Worm (Caenorhabditis elegans) whole organism, L2 larva: ENCODE measurements around the gene M05D6.1.

Experiments used
- C34F6.9 ChIP-seq: fragments of 150-350 bp; optimal IDR thresholded peaks from 2 replicates; lab custom pipeline; 2014; ENCODE audit warnings: missing biosample characterization, missing genetic modification characterization
- F13H6.1 ChIP-seq: sonication (generic microtip); optimal IDR thresholded peaks from 2 replicates; lab custom pipeline; 2016; ENCODE audit warnings: missing genetic modification characterization, missing compliant biosample characterization
- R02D3.7 ChIP-seq: fragments of 150-350 bp; optimal IDR thresholded peaks from 2 replicates; lab custom pipeline; 2014; ENCODE audit warnings: missing biosample characterization, missing genetic modification characterization
- Y55F3AM.14 ChIP-seq: fragments of 200-800 bp; sonication (Bioruptor generic); optimal IDR thresholded peaks from 2 replicates; lab custom pipeline; 2018; ENCODE audit warnings: mild to moderate bottlenecking, missing genetic modification characterization, missing compliant biosample characterization
- ZK546.5 ChIP-seq: sonication (generic microtip); optimal IDR thresholded peaks from 2 replicates; lab custom pipeline; 2017; ENCODE audit warnings: missing biosample characterization, missing genetic modification characterization
- alr-1 ChIP-seq: fragments of 150-350 bp; optimal IDR thresholded peaks from 2 replicates; lab custom pipeline; 2014; ENCODE audit warnings: missing biosample characterization, missing genetic modification characterization
- aly-2 ChIP-seq: fragments of 150-350 bp; optimal IDR thresholded peaks from 2 replicates; lab custom pipeline; 2014; ENCODE audit warnings: missing biosample characterization, missing genetic modification characterization
- ama-1 ChIP-seq: fragments of 150-350 bp; optimal IDR thresholded peaks from 2 replicates; lab custom pipeline; 2018; ENCODE audit warnings: inconsistent platforms
- blmp-1 ChIP-seq: sonication (generic microtip); optimal IDR thresholded peaks from 2 replicates; lab custom pipeline; 2017; ENCODE audit warnings: missing genetic modification characterization, mild to moderate bottlenecking, missing compliant biosample characterization, antibody characterized with exemption, moderate library complexity; ENCODE audit not compliant: insufficient read depth
- ceh-16 ChIP-seq: fragments of 150-350 bp; optimal IDR thresholded peaks from 2 replicates; lab custom pipeline; 2014; ENCODE audit warnings: missing biosample characterization, missing genetic modification characterization
- ceh-82 ChIP-seq: fragments of 150-350 bp; optimal IDR thresholded peaks from 2 replicates; lab custom pipeline; 2014; ENCODE audit warnings: missing biosample characterization, missing genetic modification characterization
- crh-2 ChIP-seq: sonication (generic microtip); optimal IDR thresholded peaks from 2 replicates; lab custom pipeline; 2017; ENCODE audit warnings: missing biosample characterization, missing genetic modification characterization
- dmd-4 ChIP-seq: sonication (generic microtip); optimal IDR thresholded peaks from 2 replicates; lab custom pipeline; 2017; ENCODE audit warnings: missing biosample characterization, missing genetic modification characterization
- egl-27 ChIP-seq: sonication (generic microtip); optimal IDR thresholded peaks from 3 replicates; lab custom pipeline; 2017; ENCODE audit warnings: missing biosample characterization, missing genetic modification reagents, missing genetic modification characterization
- elt-1 ChIP-seq: fragments of 150-350 bp; optimal IDR thresholded peaks from 2 replicates; lab custom pipeline; 2014; ENCODE audit warnings: missing biosample characterization, missing genetic modification characterization
- elt-3 ChIP-seq: sonication (generic microtip); optimal IDR thresholded peaks from 2 replicates; lab custom pipeline; 2017; ENCODE audit warnings: missing biosample characterization, missing genetic modification characterization
- fos-1 ChIP-seq: fragments of 150-350 bp; optimal IDR thresholded peaks from 2 replicates; lab custom pipeline; 2014; ENCODE audit warnings: missing biosample characterization, missing genetic modification characterization
- gmeb-1 ChIP-seq: fragments of 150-350 bp; optimal IDR thresholded peaks from 2 replicates; lab custom pipeline; 2014; ENCODE audit warnings: missing biosample characterization, missing genetic modification characterization
- lin-11 ChIP-seq: fragments of 150-350 bp; sonication (generic microtip); optimal IDR thresholded peaks from 2 replicates; lab custom pipeline; 2014; ENCODE audit warnings: missing biosample characterization, missing genetic modification characterization, inconsistent platforms, mixed read lengths
- lin-13 ChIP-seq: fragments of 150-350 bp; optimal IDR thresholded peaks from 2 replicates; lab custom pipeline; 2014; ENCODE audit warnings: missing biosample characterization, missing genetic modification reagents, missing genetic modification characterization
- lsy-2 ChIP-seq, 2 experiments: fragments of 150-350 bp in 1 of 2; sonication (generic microtip) in 1 of 2; optimal IDR thresholded peaks; 2 replicates each; lab custom pipeline; 2014 to 2017; ENCODE audit warnings: missing biosample characterization in 2 of 2, missing genetic modification characterization in 2 of 2
- mab-5 ChIP-seq: fragments of 150-350 bp; optimal IDR thresholded peaks from 2 replicates; lab custom pipeline; 2014; ENCODE audit warnings: missing biosample characterization, missing genetic modification characterization
- mbf-1 ChIP-seq: sonication (generic microtip); optimal IDR thresholded peaks from 2 replicates; lab custom pipeline; 2017; ENCODE audit warnings: missing biosample characterization, missing genetic modification characterization
- mdl-1 ChIP-seq, 2 experiments: fragments of 150-350 bp in 1 of 2; sonication (generic microtip) in 1 of 2; optimal IDR thresholded peaks; 2 replicates each; lab custom pipeline; 2017; ENCODE audit warnings: missing biosample characterization in 2 of 2, missing genetic modification characterization in 2 of 2
- nhr-11 ChIP-seq: fragments of 150-350 bp; optimal IDR thresholded peaks from 2 replicates; lab custom pipeline; 2014; ENCODE audit warnings: missing biosample characterization, missing genetic modification characterization
- nhr-12 ChIP-seq: fragments of 150-350 bp; optimal IDR thresholded peaks from 2 replicates; lab custom pipeline; 2014; ENCODE audit warnings: missing biosample characterization, missing genetic modification characterization
- nhr-129 ChIP-seq: fragments of 150-350 bp; optimal IDR thresholded peaks from 2 replicates; lab custom pipeline; 2014; ENCODE audit warnings: missing biosample characterization, missing genetic modification characterization
- nhr-21 ChIP-seq: fragments of 150-350 bp; optimal IDR thresholded peaks from 2 replicates; lab custom pipeline; 2014; ENCODE audit warnings: missing biosample characterization, missing genetic modification characterization
- nhr-237 ChIP-seq: fragments of 150-350 bp; optimal IDR thresholded peaks from 2 replicates; lab custom pipeline; 2014; ENCODE audit warnings: missing biosample characterization, missing genetic modification characterization
- nhr-25 ChIP-seq: fragments of 150-350 bp; sonication (generic microtip); optimal IDR thresholded peaks from 3 replicates; lab custom pipeline; 2014; ENCODE audit warnings: missing biosample characterization, missing genetic modification characterization
- nhr-6 ChIP-seq: fragments of 150-350 bp; optimal IDR thresholded peaks from 2 replicates; lab custom pipeline; 2014; ENCODE audit warnings: missing biosample characterization, missing genetic modification characterization
- nhr-77 ChIP-seq: fragments of 150-350 bp; optimal IDR thresholded peaks from 2 replicates; lab custom pipeline; 2014; ENCODE audit warnings: missing biosample characterization, missing genetic modification characterization
- peb-1 ChIP-seq: fragments of 150-350 bp; optimal IDR thresholded peaks from 2 replicates; lab custom pipeline; 2014; ENCODE audit warnings: missing biosample characterization, missing genetic modification characterization
- sem-4 ChIP-seq: fragments of 150-350 bp; optimal IDR thresholded peaks from 2 replicates; lab custom pipeline; 2014; ENCODE audit warnings: missing biosample characterization, missing genetic modification reagents, missing genetic modification characterization
- skn-1 ChIP-seq: sonication (generic microtip); optimal IDR thresholded peaks from 2 replicates; lab custom pipeline; 2017; ENCODE audit warnings: missing biosample characterization, missing genetic modification characterization
- sma-3 ChIP-seq: sonication (generic microtip); optimal IDR thresholded peaks from 2 replicates; lab custom pipeline; 2016; ENCODE audit warnings: missing genetic modification reagents, missing genetic modification characterization, missing compliant biosample characterization
- sma-9 ChIP-seq, 2 experiments: fragments of 150-350 bp in 1 of 2; sonication (generic microtip) in 1 of 2; optimal IDR thresholded peaks; 2 replicates each; lab custom pipeline; 2014 to 2016; ENCODE audit warnings: missing genetic modification characterization in 2 of 2, mild to moderate bottlenecking in 1 of 2, missing biosample characterization in 1 of 2, missing compliant biosample characterization in 1 of 2, missing genetic modification reagents in 1 of 2, moderate library complexity in 1 of 2
- snpc-4 ChIP-seq: fragments of 150-350 bp; optimal IDR thresholded peaks from 2 replicates; lab custom pipeline; 2014; ENCODE audit warnings: missing biosample characterization, missing genetic modification characterization
- unc-39 ChIP-seq: fragments of 150-350 bp; optimal IDR thresholded peaks from 2 replicates; lab custom pipeline; 2014; ENCODE audit warnings: missing biosample characterization, missing genetic modification characterization
- unc-55 ChIP-seq: fragments of 150-350 bp; sonication (generic microtip); optimal IDR thresholded peaks from 3 replicates; lab custom pipeline; 2014; ENCODE audit warnings: missing biosample characterization, missing genetic modification reagents, missing genetic modification characterization
- unc-62 ChIP-seq: fragments of 150-350 bp; optimal IDR thresholded peaks from 2 replicates; lab custom pipeline; 2014; ENCODE audit warnings: missing biosample characterization, missing genetic modification reagents, missing genetic modification characterization
- zag-1 ChIP-seq: fragments of 150-350 bp; optimal IDR thresholded peaks from 2 replicates; lab custom pipeline; 2014; ENCODE audit warnings: missing biosample characterization, missing genetic modification characterization
- ztf-1 ChIP-seq: fragments of 200-800 bp; sonication (Bioruptor generic); conservative IDR thresholded peaks from 2 replicates; pipeline ENCODE4 v1.3.6; 2022; ENCODE audit warnings: missing genetic modification characterization, missing compliant biosample characterization
- ztf-11 ChIP-seq: sonication (generic microtip); optimal IDR thresholded peaks from 2 replicates; lab custom pipeline; 2017; ENCODE audit warnings: missing biosample characterization, missing genetic modification characterization
- ztf-4 ChIP-seq: fragments of 150-350 bp; optimal IDR thresholded peaks from 2 replicates; lab custom pipeline; 2014; ENCODE audit warnings: missing biosample characterization, missing genetic modification characterization

The M05D6.1 gene

DNA sequence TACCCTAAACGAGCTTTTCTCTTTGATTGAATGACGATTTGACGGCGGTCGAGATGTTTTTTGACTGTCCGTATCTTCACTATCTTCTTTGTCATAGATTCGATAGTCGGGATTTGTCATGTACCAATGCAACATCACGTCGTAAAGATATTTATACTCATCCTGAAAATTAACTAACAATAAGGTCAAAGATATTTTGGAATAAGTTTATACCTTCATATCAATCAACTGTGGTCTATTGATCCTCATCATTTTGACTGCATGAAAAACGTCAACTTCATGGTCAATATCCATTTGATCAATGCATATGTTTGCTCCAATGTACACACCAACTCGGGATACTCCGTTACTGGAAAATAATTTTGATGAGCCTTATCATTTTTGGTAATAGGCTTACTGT, 12.9 kb upstream of the M05D6.1 start:
- TF ChIP-seq nhr-25 (tag; lab: Kevin White, UChicago) (no peak), peb-1 (tag; lab: Kevin White, UChicago) (no peak), ztf-4 (tag; lab: Kevin White, UChicago) (no peak), egl-27 (tag; lab: Kevin White, UChicago) (no peak), lsy-2 (tag; optimal IDR thresholded peaks at IDR 0.05; lab: Kevin White, UChicago) (no peak), nhr-11 (no peak)

- TF ChIP-seq lin-11 (tag; lab: Kevin White, UChicago): no peak
- TF ChIP-seq lsy-2 (tag; optimal IDR thresholded peaks at IDR 0.05; lab: Kevin White, UChicago): peak in 1 of 2 experiments; percentile 3
- TF ChIP-seq sma-3: peak; percentile 64
- TF ChIP-seq elt-1 (tag; lab: Kevin White, UChicago): no peak
- TF ChIP-seq unc-39 (tag; lab: Kevin White, UChicago): no peak
- TF ChIP-seq nhr-6 (tag; lab: Kevin White, UChicago): peak; percentile 24
- TF ChIP-seq snpc-4 (tag; lab: Kevin White, UChicago): no peak
- peak; percentile 19 for TF ChIP-seq F13H6.1
- TF ChIP-seq nhr-21 (tag; lab: Kevin White, UChicago): peak; percentile 80
- TF ChIP-seq peb-1 (tag; lab: Kevin White, UChicago): no peak
- no peak for TF ChIP-seq aly-2 (tag; lab: Kevin White, UChicago)
- peak; percentile 48 for TF ChIP-seq gmeb-1 (tag; lab: Kevin White, UChicago)
- no peak for TF ChIP-seq ztf-4 (tag; lab: Kevin White, UChicago)
- no peak for TF ChIP-seq ceh-82 (tag; lab: Kevin White, UChicago)
- peak; percentile 73 for TF ChIP-seq fos-1
- TF ChIP-seq unc-55 (GFP tag; lab: Kevin White, UChicago): no peak
- TF ChIP-seq nhr-11: no peak
- no peak for TF ChIP-seq nhr-12 (tag; lab: Kevin White, UChicago)
- TF ChIP-seq C34F6.9: no peak
- TF ChIP-seq mab-5 (tag; lab: Kevin White, UChicago): no peak
- no peak for TF ChIP-seq unc-62 (GFP tag; lab: Kevin White, UChicago)
- TF ChIP-seq blmp-1: peak; percentile 57
- TF ChIP-seq elt-3 (tag; lab: Kevin White, UChicago): no peak
- TF ChIP-seq egl-27 (tag; lab: Kevin White, UChicago): no peak
- TF ChIP-seq dmd-4: no peak
- TF ChIP-seq ama-1: no peak
- no peak for TF ChIP-seq ceh-16 (tag; lab: Kevin White, UChicago)
- no peak for TF ChIP-seq Y55F3AM.14
- TF ChIP-seq alr-1 (tag; lab: Kevin White, UChicago): no peak
- no peak for TF ChIP-seq nhr-77 (tag; lab: Kevin White, UChicago)
- no peak for TF ChIP-seq R02D3.7 (tag; lab: Kevin White, UChicago)
- peak; percentile 93 for TF ChIP-seq nhr-129 (tag; lab: Kevin White, UChicago)
- TF ChIP-seq sma-9 (GFP tag; optimal IDR thresholded peaks at IDR 0.05; lab: Kevin White, UChicago): peak; percentile 89
- TF ChIP-seq sma-9 (tag; optimal IDR thresholded peaks at IDR 0.05; lab: Kevin White, UChicago): no peak
- TF ChIP-seq mdl-1 (tag; optimal IDR thresholded peaks at IDR 0.05; lab: Kevin White, UChicago): no peak
- TF ChIP-seq ztf-11 (tag; lab: Kevin White, UChicago): no peak
- TF ChIP-seq nhr-237 (tag; lab: Kevin White, UChicago): no peak
- TF ChIP-seq nhr-25 (tag; lab: Kevin White, UChicago): peak; percentile 92
- TF ChIP-seq sem-4 (tag; lab: Kevin White, UChicago): no peak
- peak; percentile 86 for TF ChIP-seq crh-2 (tag; lab: Kevin White, UChicago)
- no peak for TF ChIP-seq ztf-1
Measured at ce11 chrII:8485603-8486002, 10.4 kb upstream of the M05D6.1 start, which contains the start of gene gbh-2. TSS of gene gbh-2 (plus strand) at chrII:8485879.

ce11 chrII:8484546-8484945, 9.3 kb upstream of the M05D6.1 start:
- TF ChIP-seq nhr-21 (tag; lab: Kevin White, UChicago) (no peak), fos-1 (peak; percentile 71), nhr-11 (no peak), mdl-1 (tag; optimal IDR thresholded peaks at IDR 0.05; lab: Kevin White, UChicago) (no peak), sem-4 (tag; lab: Kevin White, UChicago) (no peak), lin-11 (tag; lab: Kevin White, UChicago) (no peak), ceh-82 (tag; lab: Kevin White, UChicago) (no peak), nhr-237 (tag; lab: Kevin White, UChicago) (no peak), nhr-77 (tag; lab: Kevin White, UChicago) (no peak), sma-9 (GFP tag; optimal IDR thresholded peaks at IDR 0.05; lab: Kevin White, UChicago) (peak; percentile 68), sma-9 (tag; optimal IDR thresholded peaks at IDR 0.05; lab: Kevin White, UChicago) (no peak), alr-1 (tag; lab: Kevin White, UChicago) (no peak), lin-13 (no peak), crh-2 (tag; lab: Kevin White, UChicago) (peak; percentile 78), egl-27 (tag; lab: Kevin White, UChicago) (peak; percentile 13), ama-1 (peak; percentile 8), ztf-4 (tag; lab: Kevin White, UChicago) (no peak), skn-1 (tag; lab: Kevin White, UChicago) (no peak), F13H6.1 (peak; percentile 56), nhr-12 (tag; lab: Kevin White, UChicago) (no peak), unc-55 (GFP tag; lab: Kevin White, UChicago) (peak; percentile 4), lsy-2 (tag; optimal IDR thresholded peaks at IDR 0.05; lab: Kevin White, UChicago) (peak in 1 of 2 experiments; percentile 26), R02D3.7 (tag; lab: Kevin White, UChicago) (no peak), sma-3 (no peak), C34F6.9 (peak; percentile 33), peb-1 (tag; lab: Kevin White, UChicago) (no peak), dmd-4 (no peak), mbf-1 (tag; lab: Kevin White, UChicago) (no peak), aly-2 (tag; lab: Kevin White, UChicago) (no peak), elt-1 (tag; lab: Kevin White, UChicago) (no peak), ZK546.5 (tag; lab: Kevin White, UChicago) (no peak), elt-3 (tag; lab: Kevin White, UChicago) (no peak), zag-1 (tag; lab: Kevin White, UChicago) (no peak), nhr-6 (tag; lab: Kevin White, UChicago) (no peak), blmp-1 (no peak)
